Worm (Caenorhabditis elegans): Measurements from ENCODE around the gene srh-166.

ce11 chrV:20536208-20536607, 10.5 kb upstream of the srh-166 start, which contains the start of gene Y38H6C.15:
- TF ChIP-seq lin-35 (GFP tag; optimal IDR thresholded peaks at IDR 0.05) = no peak
- TF ChIP-seq bed-1 (GFP tag; IDR thresholded peaks at IDR 0.05) = no peak
- TF ChIP-seq F37B4.10 (GFP tag; IDR thresholded peaks at IDR 0.05) = no peak
- no peak for TF ChIP-seq let-526 (GFP tag; IDR thresholded peaks at IDR 0.05)
- no peak for TF ChIP-seq efl-1 (GFP tag; optimal IDR thresholded peaks at IDR 0.05)
- TF ChIP-seq egrh-3 (GFP tag; IDR thresholded peaks at IDR 0.05) = no peak
- TF ChIP-seq mel-28 (tag; optimal IDR thresholded peaks at IDR 0.05; ENCODE audit: borderline replicate concordance) = no peak
